Worm (Caenorhabditis elegans) whole organism, late embryonic: ENCODE data around the gene W06A7.2.

Experiments
- C38D4.7 ChIP-seq: fragments of 200-800 bp; sonication (Bioruptor generic); optimal IDR thresholded peaks from 2 replicates; lab custom pipeline; 2018; ENCODE audit warnings: mild to moderate bottlenecking, missing genetic modification characterization, moderate library complexity, missing compliant biosample characterization
- K09A11.1 ChIP-seq: sonication (generic microtip); optimal IDR thresholded peaks from 2 replicates; lab custom pipeline; 2017; ENCODE audit warnings: antibody characterized with exemption, mild to moderate bottlenecking, missing genetic modification characterization, missing compliant biosample characterization; ENCODE audit not compliant: insufficient read depth
- ahr-1 ChIP-seq: sonication (generic microtip); optimal IDR thresholded peaks from 2 replicates; lab custom pipeline; 2016; ENCODE audit warnings: missing genetic modification characterization, missing compliant biosample characterization
- ceh-14 ChIP-seq: sonication (generic microtip); optimal IDR thresholded peaks from 2 replicates; lab custom pipeline; 2016; ENCODE audit warnings: missing genotype, missing genetic modification characterization, missing compliant biosample characterization
- ceh-18 ChIP-seq: sonication (generic microtip); optimal IDR thresholded peaks from 2 replicates; lab custom pipeline; 2016; ENCODE audit warnings: missing genetic modification characterization, missing compliant biosample characterization
- ceh-2 ChIP-seq: sonication (generic microtip); optimal IDR thresholded peaks from 2 replicates; lab custom pipeline; 2016; ENCODE audit warnings: missing genotype, missing genetic modification characterization, missing compliant biosample characterization
- ceh-24 ChIP-seq: sonication (generic microtip); optimal IDR thresholded peaks from 2 replicates; lab custom pipeline; 2016; ENCODE audit warnings: mild to moderate bottlenecking, missing genetic modification characterization, missing compliant biosample characterization
- ceh-31 ChIP-seq: sonication (generic microtip); optimal IDR thresholded peaks from 2 replicates; lab custom pipeline; 2016; ENCODE audit warnings: missing genetic modification characterization, missing compliant biosample characterization
- ceh-34 ChIP-seq: sonication (generic microtip); optimal IDR thresholded peaks from 2 replicates; lab custom pipeline; 2016; ENCODE audit warnings: mild to moderate bottlenecking, missing genetic modification characterization, missing compliant biosample characterization
- ceh-45 ChIP-seq: fragments of 200-800 bp; sonication (Bioruptor generic); IDR thresholded peaks from 2 replicates; pipeline ENCODE4 v1.3.6; 2022; ENCODE audit warnings: missing genetic modification reagents, missing genetic modification characterization, missing compliant biosample characterization
- ceh-48 ChIP-seq: sonication (generic microtip); optimal IDR thresholded peaks from 2 replicates; lab custom pipeline; 2016; ENCODE audit warnings: missing genetic modification characterization, inconsistent platforms, missing compliant biosample characterization
- ceh-6 ChIP-seq: fragments of 200-800 bp; sonication (Bioruptor generic); optimal IDR thresholded peaks from 2 replicates; lab custom pipeline; 2018; ENCODE audit warnings: mild to moderate bottlenecking, missing genetic modification characterization, missing compliant biosample characterization
- dmd-4 ChIP-seq: sonication (generic microtip); optimal IDR thresholded peaks from 2 replicates; lab custom pipeline; 2016; ENCODE audit warnings: borderline replicate concordance, missing genetic modification characterization, missing compliant biosample characterization
- dve-1 ChIP-seq: sonication (generic microtip); optimal IDR thresholded peaks from 2 replicates; lab custom pipeline; 2017; ENCODE audit warnings: antibody characterized with exemption, mild to moderate bottlenecking, missing genetic modification characterization, missing compliant biosample characterization
- elt-2 ChIP-seq: sonication (generic microtip); optimal IDR thresholded peaks from 2 replicates; lab custom pipeline; 2016; ENCODE audit warnings: missing genetic modification reagents, missing genetic modification characterization, missing compliant biosample characterization
- elt-4 ChIP-seq: sonication (generic microtip); optimal IDR thresholded peaks from 2 replicates; lab custom pipeline; 2016; ENCODE audit warnings: missing genetic modification characterization, missing compliant biosample characterization
- ets-4 ChIP-seq: sonication (generic microtip); optimal IDR thresholded peaks from 2 replicates; lab custom pipeline; 2016; ENCODE audit warnings: missing genetic modification characterization, missing compliant biosample characterization
- eyg-1 ChIP-seq: sonication (generic microtip); optimal IDR thresholded peaks from 2 replicates; lab custom pipeline; 2016; ENCODE audit warnings: missing genotype, missing genetic modification characterization, missing compliant biosample characterization
- fax-1 ChIP-seq: sonication (generic microtip); optimal IDR thresholded peaks from 2 replicates; lab custom pipeline; 2016; ENCODE audit warnings: missing genotype, missing genetic modification characterization, missing compliant biosample characterization
- fkh-6 ChIP-seq: sonication (generic microtip); optimal IDR thresholded peaks from 2 replicates; lab custom pipeline; 2016; ENCODE audit warnings: missing genetic modification characterization, missing compliant biosample characterization
- hlh-13 ChIP-seq: fragments of 200-800 bp; sonication (Bioruptor generic); optimal IDR thresholded peaks from 2 replicates; lab custom pipeline; 2018; ENCODE audit warnings: mild to moderate bottlenecking, missing genetic modification characterization, missing compliant biosample characterization
- hlh-30 ChIP-seq: sonication (generic microtip); optimal IDR thresholded peaks from 2 replicates; lab custom pipeline; 2017; ENCODE audit warnings: antibody characterized with exemption, missing genetic modification characterization, missing compliant biosample characterization; ENCODE audit not compliant: insufficient read depth
- lim-6 ChIP-seq: sonication (generic microtip); optimal IDR thresholded peaks from 2 replicates; lab custom pipeline; 2016; ENCODE audit warnings: missing genetic modification characterization, missing compliant biosample characterization
- madf-2 ChIP-seq: sonication (generic microtip); optimal IDR thresholded peaks from 2 replicates; lab custom pipeline; 2017; ENCODE audit warnings: missing genetic modification characterization, missing compliant biosample characterization
- mec-3 ChIP-seq: sonication (generic microtip); optimal IDR thresholded peaks from 2 replicates; lab custom pipeline; 2016; ENCODE audit warnings: borderline replicate concordance, missing genetic modification characterization, missing compliant biosample characterization
- nfya-1 ChIP-seq: sonication (generic microtip); optimal IDR thresholded peaks from 2 replicates; lab custom pipeline; 2017; ENCODE audit warnings: missing genetic modification characterization, mild to moderate bottlenecking, missing compliant biosample characterization, antibody characterized with exemption, moderate library complexity
- npax-4 ChIP-seq: sonication (generic microtip); optimal IDR thresholded peaks from 2 replicates; lab custom pipeline; 2016; ENCODE audit warnings: missing genetic modification characterization, missing compliant biosample characterization
- pag-3 ChIP-seq: sonication (generic microtip); optimal IDR thresholded peaks from 2 replicates; lab custom pipeline; 2016; ENCODE audit warnings: missing compliant biosample characterization, missing genetic modification characterization, borderline replicate concordance
- pax-1 ChIP-seq: fragments of 150-350 bp; optimal IDR thresholded peaks from 2 replicates; lab custom pipeline; 2014; ENCODE audit warnings: missing biosample characterization, missing genetic modification characterization
- pha-2 ChIP-seq: sonication (generic microtip); optimal IDR thresholded peaks from 2 replicates; lab custom pipeline; 2017; ENCODE audit warnings: mild to moderate bottlenecking, missing genetic modification characterization, missing compliant biosample characterization
- pha-4 ChIP-seq: fragments of 150-350 bp; optimal IDR thresholded peaks from 2 replicates; lab custom pipeline; 2018; ENCODE audit warnings: missing biosample characterization, missing genetic modification reagents, missing genetic modification characterization
- pqm-1 ChIP-seq: sonication (generic microtip); optimal IDR thresholded peaks from 2 replicates; lab custom pipeline; 2016; ENCODE audit warnings: missing genetic modification characterization, missing compliant biosample characterization
- ref-2 ChIP-seq: sonication (generic microtip); optimal IDR thresholded peaks from 2 replicates; lab custom pipeline; 2016; ENCODE audit warnings: missing genetic modification characterization, missing compliant biosample characterization
- rnt-1 ChIP-seq: sonication (generic microtip); optimal IDR thresholded peaks from 2 replicates; lab custom pipeline; 2016; ENCODE audit warnings: missing genetic modification characterization, missing compliant biosample characterization
- syd-9 ChIP-seq: sonication (generic microtip); optimal IDR thresholded peaks from 2 replicates; lab custom pipeline; 2016; ENCODE audit warnings: mild to moderate bottlenecking, missing genetic modification characterization, moderate library complexity, missing compliant biosample characterization
- tbx-2 ChIP-seq: sonication (generic microtip); optimal IDR thresholded peaks from 2 replicates; lab custom pipeline; 2016; ENCODE audit warnings: missing genetic modification characterization, missing compliant biosample characterization
- tbx-7 ChIP-seq: sonication (generic microtip); optimal IDR thresholded peaks from 2 replicates; lab custom pipeline; 2016; ENCODE audit warnings: missing genotype, missing genetic modification characterization, missing compliant biosample characterization
- unc-3 ChIP-seq, 2 experiments: fragments of 200-800 bp in 1 of 2; sonication (Bioruptor generic) in 1 of 2; sonication (generic microtip) in 1 of 2; conservative IDR thresholded peaks in 1 of 2; optimal IDR thresholded peaks in 1 of 2; 2 replicates each; pipeline versions ENCODE4 v1.3.6 to Lab custom; 2016 to 2022; ENCODE audit warnings: missing compliant biosample characterization in 2 of 2, missing genetic modification characterization in 2 of 2, missing genetic modification reagents in 1 of 2
- unc-42 ChIP-seq: sonication (generic microtip); optimal IDR thresholded peaks from 2 replicates; lab custom pipeline; 2016; ENCODE audit warnings: missing genotype, missing genetic modification characterization, missing compliant biosample characterization
- unc-55 ChIP-seq: sonication (generic microtip); optimal IDR thresholded peaks from 2 replicates; lab custom pipeline; 2017; ENCODE audit warnings: missing biosample characterization, missing genetic modification reagents, missing genetic modification characterization

The W06A7.2 gene

ce11 chrV:14848510-14849206, 27.0 kb downstream of the W06A7.2 start (continued):
- TF ChIP-seq C38D4.7 (GFP tag; lab: Kevin White, UChicago) (no peak), hlh-30 (tag; lab: Kevin White, UChicago) (peak; percentile 87), npax-4 (tag; lab: Kevin White, UChicago) (no peak), pax-1 (tag; lab: Kevin White, UChicago) (no peak), dve-1 (tag; lab: Kevin White, UChicago) (no peak), ceh-2 (tag; lab: Kevin White, UChicago) (no peak), madf-2 (tag; lab: Kevin White, UChicago) (no peak), tbx-2 (tag; lab: Kevin White, UChicago) (no peak), syd-9 (tag; lab: Kevin White, UChicago) (no peak), ref-2 (no peak), hlh-13 (no peak), ceh-6 (no peak), ahr-1 (tag; lab: Kevin White, UChicago) (no peak), unc-55 (GFP tag; lab: Kevin White, UChicago) (peak; percentile 99), tbx-7 (tag; lab: Kevin White, UChicago) (no peak), lim-6 (tag; lab: Kevin White, UChicago) (no peak), ceh-18 (tag; lab: Kevin White, UChicago) (peak; percentile 61), fkh-6 (no peak), rnt-1 (tag; lab: Kevin White, UChicago) (peak; percentile 36), unc-3 (GFP tag; conservative IDR thresholded peaks at IDR 0.05; lab: Robert Waterston, UW) (no peak), unc-3 (tag; optimal IDR thresholded peaks at IDR 0.05; lab: Kevin White, UChicago) (no peak), ceh-14 (no peak), pha-2 (tag; lab: Kevin White, UChicago) (no peak)

ce11 chrV:14849628-14850027, 28.0 kb downstream of the W06A7.2 start:
- TF ChIP-seq hlh-30 (tag; lab: Kevin White, UChicago) (peak; percentile 89), nfya-1 (tag; lab: Kevin White, UChicago) (peak; percentile 32), ceh-31 (tag; lab: Kevin White, UChicago) (peak; percentile 10), ceh-48 (tag; lab: Kevin White, UChicago) (no peak), pha-4 (tag; lab: Kevin White, UChicago) (no peak)
- TF ChIP-seq, all 69 proteins: peak for 3

ce11 chrV:14850530-14850929, 28.9 kb downstream of the W06A7.2 start:
- TF ChIP-seq syd-9 (tag; lab: Kevin White, UChicago) (no peak), hlh-13 (no peak), elt-4 (tag; lab: Kevin White, UChicago) (no peak), elt-2 (tag; lab: Kevin White, UChicago) (peak; percentile 72), eyg-1 (no peak), pha-4 (tag; lab: Kevin White, UChicago) (no peak), lim-6 (tag; lab: Kevin White, UChicago) (no peak), hlh-30 (tag; lab: Kevin White, UChicago) (peak; percentile 47), ceh-45 (GFP tag; lab: Robert Waterston, UW) (no peak), pag-3 (no peak), dmd-4 (no peak), fax-1 (tag; lab: Kevin White, UChicago) (no peak)

ce11 chrV:14851206-14851605, 29.6 kb downstream of the W06A7.2 start:
- TF ChIP-seq pqm-1 (no peak), ceh-31 (tag; lab: Kevin White, UChicago) (peak; percentile 51), mec-3 (no peak), ets-4 (tag; lab: Kevin White, UChicago) (no peak), unc-42 (tag; lab: Kevin White, UChicago) (peak; percentile 60), K09A11.1 (tag; lab: Kevin White, UChicago) (no peak), ceh-34 (tag; lab: Kevin White, UChicago) (peak; percentile 44), ceh-24 (no peak), tbx-2 (tag; lab: Kevin White, UChicago) (peak; percentile 39)
